Fruit fly (Drosophila melanogaster): ENCODE data around the gene CG7772.

The CG7772 gene

DNA sequence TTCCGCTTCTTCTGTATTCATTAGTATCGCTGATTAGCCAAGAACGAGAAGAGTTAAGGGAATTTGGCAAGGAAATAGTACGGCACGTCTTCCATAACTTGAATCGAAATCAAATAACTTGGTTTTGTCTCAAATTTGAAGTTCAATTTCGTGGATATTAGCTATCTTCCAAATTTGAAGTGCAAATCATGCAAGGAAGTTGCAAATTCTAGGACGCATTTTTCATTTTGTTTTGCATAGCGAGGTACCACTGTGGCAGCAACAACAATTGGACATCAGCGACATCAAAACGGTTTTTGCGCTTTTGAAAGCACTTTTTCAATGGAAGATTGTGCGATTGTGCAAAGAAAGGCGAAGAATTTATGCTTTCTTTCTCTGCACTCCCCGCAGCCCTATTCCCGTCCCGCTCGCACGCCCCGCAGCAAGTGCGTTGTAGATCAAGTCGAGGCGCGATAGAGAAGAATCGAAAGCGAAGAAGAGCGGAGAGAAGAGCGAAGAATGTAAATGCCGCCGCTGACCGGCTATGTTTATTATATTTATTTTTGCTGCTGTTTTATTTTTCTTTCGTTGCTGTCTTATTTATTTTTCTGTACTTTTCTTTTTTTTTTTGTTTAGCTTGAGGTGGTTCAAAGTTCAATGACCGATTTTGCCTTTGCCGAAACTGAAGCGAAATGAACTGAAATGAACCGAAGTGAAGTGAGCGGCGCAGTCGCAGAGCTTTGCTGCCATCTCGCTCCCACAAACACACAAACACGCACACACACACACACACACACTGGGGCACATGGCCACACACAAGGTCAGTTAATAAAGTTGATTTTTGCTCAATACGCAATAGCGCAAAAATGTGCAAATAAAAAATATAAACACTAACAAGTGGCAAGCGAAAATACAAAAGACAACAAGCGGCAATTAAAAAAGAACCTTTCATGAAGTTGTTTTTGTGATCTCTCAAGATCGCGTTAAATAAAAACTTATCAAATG is 25.6 kb downstream of the CG7772 start (continued):
- TF ChIP-seq CG14441 (GFP tag; IDR thresholded peaks at IDR 0.05), result peak; percentile 73
- no peak for TF ChIP-seq esg (GFP tag; conservative IDR thresholded peaks at IDR 0.05)
- peak; percentile 49 for TF ChIP-seq CG10209 (GFP tag; optimal IDR thresholded peaks at IDR 0.05)
- peak; percentile 16; the same call in 1 of the 2 replicates for TF ChIP-seq Ada2b (GFP tag; IDR thresholded peaks at IDR 0.05)
- TF ChIP-seq inv (GFP tag; IDR thresholded peaks at IDR 0.05; ENCODE audit: partially characterized antibody), result no peak
- no peak for TF ChIP-seq Ravus (GFP tag; IDR thresholded peaks at IDR 0.05)
- TF ChIP-seq Bteb2 (GFP tag; optimal IDR thresholded peaks at IDR 0.05), result peak; percentile 16
- TF ChIP-seq CG14710 (tag; optimal IDR thresholded peaks at IDR 0.05), result no peak
- no peak for TF ChIP-seq CG16779 (GFP tag; IDR thresholded peaks at IDR 0.05)
- TF ChIP-seq CG13424 (tag; optimal IDR thresholded peaks at IDR 0.05), result peak; percentile 57
- TF ChIP-seq tup (GFP tag; optimal IDR thresholded peaks at IDR 0.05), result no peak
- peak; percentile 17 for TF ChIP-seq CG13296 (GFP tag; optimal IDR thresholded peaks at IDR 0.05)
- no peak for TF ChIP-seq Neu2 (GFP tag; optimal IDR thresholded peaks at IDR 0.05; ENCODE audit: borderline replicate concordance)
- peak; percentile 57; the same call in 1 of the 2 replicates for TF ChIP-seq CG11085 (GFP tag; IDR thresholded peaks at IDR 0.05)
- TF ChIP-seq so (GFP tag; IDR thresholded peaks at IDR 0.05), result 0 out of 3 replicates have a peak, but pooled peaks have one; percentile 43
- no peak for TF ChIP-seq sima (GFP tag; optimal IDR thresholded peaks at IDR 0.05)
- no peak for TF ChIP-seq twi (tag; optimal IDR thresholded peaks at IDR 0.05)
- TF ChIP-seq Ets65A (GFP tag), result peak; percentile 92
- TF ChIP-seq HmgZ (tag; optimal IDR thresholded peaks at IDR 0.05), result no peak
- no peak for TF ChIP-seq dm (GFP tag; optimal IDR thresholded peaks at IDR 0.05)
- peak; percentile 62 for TF ChIP-seq Oli (tag; optimal IDR thresholded peaks at IDR 0.05)
- no peak for TF ChIP-seq yki (optimal IDR thresholded peaks at IDR 0.05)
- peak; percentile 16 for TF ChIP-seq tx (GFP tag; optimal IDR thresholded peaks at IDR 0.05)
- no peak for TF ChIP-seq CTCF (GFP tag; optimal IDR thresholded peaks at IDR 0.05)
- no peak for TF ChIP-seq Hr3 (GFP tag; optimal IDR thresholded peaks at IDR 0.05)
- TF ChIP-seq CG10979 (tag; optimal IDR thresholded peaks at IDR 0.05), result no peak
- TF ChIP-seq Opbp (GFP tag; IDR thresholded peaks at IDR 0.05; ENCODE audit: partially characterized antibody), result no peak
- no peak for TF ChIP-seq CG11093 (GFP tag; IDR thresholded peaks at IDR 0.05)
- TF ChIP-seq CG1024 (GFP tag; IDR thresholded peaks at IDR 0.05), result no peak
- peak; percentile 17 for TF ChIP-seq CG17385 (GFP tag; optimal IDR thresholded peaks at IDR 0.05)
- TF ChIP-seq pnt (GFP tag; optimal IDR thresholded peaks at IDR 0.05), result peak; percentile 32
- TF ChIP-seq CG3726 (GFP tag; IDR thresholded peaks at IDR 0.05), result no peak
- TF ChIP-seq Lim3 (GFP tag; IDR thresholded peaks at IDR 0.05), result no peak
- peak; percentile 78 for TF ChIP-seq mam (GFP tag; optimal IDR thresholded peaks at IDR 0.05)
- TF ChIP-seq CG8924 (tag; optimal IDR thresholded peaks at IDR 0.05), result peak; percentile 21
- TF ChIP-seq Myb (GFP tag; optimal IDR thresholded peaks at IDR 0.05), result peak; percentile 44
- peak; percentile 36 for TF ChIP-seq maf-S (GFP tag; optimal IDR thresholded peaks at IDR 0.05)
- peak; percentile 20 for TF ChIP-seq ATbp (GFP tag; optimal IDR thresholded peaks at IDR 0.05)
- peak; percentile 88 for TF ChIP-seq grau (tag; optimal IDR thresholded peaks at IDR 0.05)
- 0 out of 4 replicates have a peak, but pooled peaks have one; percentile 16 for TF ChIP-seq chinmo (GFP tag; IDR thresholded peaks at IDR 0.05; ENCODE audit: partially characterized antibody)
- TF ChIP-seq CG12769 (tag; optimal IDR thresholded peaks at IDR 0.05), result peak; percentile 89
- no peak for TF ChIP-seq CG13287 (GFP tag; IDR thresholded peaks at IDR 0.05; ENCODE audit: partially characterized antibody)
- TF ChIP-seq CG13775 (GFP tag; optimal IDR thresholded peaks at IDR 0.05), result peak; percentile 44
- TF ChIP-seq CG15269 (tag; optimal IDR thresholded peaks at IDR 0.05), result peak; percentile 70
- TF ChIP-seq CG43689 (GFP tag; IDR thresholded peaks at IDR 0.05), result no peak
- no peak for TF ChIP-seq CG4617 (GFP tag; optimal IDR thresholded peaks at IDR 0.05; ENCODE audit: borderline replicate concordance)
- TF ChIP-seq zfh2 (GFP tag; optimal IDR thresholded peaks at IDR 0.05), result peak; percentile 89
- TF ChIP-seq trem (tag; optimal IDR thresholded peaks at IDR 0.05), result no peak
- no peak for TF ChIP-seq CG11398 (GFP tag; optimal IDR thresholded peaks at IDR 0.05)

Data from whole organism, embryonic.